Fruit fly (Drosophila melanogaster) whole organism, pupa: Measurements from ENCODE around the gene VhaM9.7-b.

Experiments
- CG15710 ChIP-seq: fragments of 200-800 bp; sonication (Bioruptor generic); optimal IDR thresholded peaks from 2 replicates; lab custom pipeline; 2018; ENCODE audit warnings: missing biosample characterization, mild to moderate bottlenecking, missing genetic modification characterization, moderate library complexity
- D1 ChIP-seq: fragments of 200-800 bp; sonication (Bioruptor generic); optimal IDR thresholded peaks from 2 replicates; lab custom pipeline; 2018; ENCODE audit warnings: missing biosample characterization, mild to moderate bottlenecking, missing genetic modification characterization, moderate library complexity
- EcR ChIP-seq: fragments of 200-800 bp; sonication (Bioruptor generic); optimal IDR thresholded peaks from 3 replicates; lab custom pipeline; 2019; ENCODE audit warnings: missing biosample characterization, missing genetic modification characterization, mild to moderate bottlenecking, moderate library complexity, missing genetic modification reagents

dm6 chr3L:21501928-21502327 lies 37.7 kb upstream of the VhaM9.7-b start:
- no peak for TF ChIP-seq EcR (GFP tag; lab: Kevin White, UChicago)
- no peak for TF ChIP-seq D1 (tag; lab: Kevin White, UChicago)
- no peak for TF ChIP-seq CG15710
